Worm (Caenorhabditis elegans): ENCODE results near the gene F20E11.7.
"Not testable (repeated sequence)": the region's sequence is repeated elsewhere in the genome, so short reads cannot be mapped to it uniquely, and the experiment has no call there.

ce11 chrV:17464278-17464677 lies at the start of gene F20E11.7:
- not testable (repeated sequence) for TF ChIP-seq elt-3 (tag; optimal IDR thresholded peaks at IDR 0.05); unc-62 (GFP tag; optimal IDR thresholded peaks at IDR 0.05); cnd-1 (tag; optimal IDR thresholded peaks at IDR 0.05); nhr-28 (tag; optimal IDR thresholded peaks at IDR 0.05); zip-8 (tag; optimal IDR thresholded peaks at IDR 0.05); nhr-237 (tag; optimal IDR thresholded peaks at IDR 0.05); ztf-11 (tag; optimal IDR thresholded peaks at IDR 0.05)

Data from whole organism, mixed stage, embryonic.